Fruit fly (Drosophila melanogaster) whole organism, pupa: ENCODE results near the gene CG13989.

Experiments
- CG10348 ChIP-seq: fragments of 200-800 bp; sonication (Bioruptor generic); IDR thresholded peaks from 2 replicates; pipeline ENCODE4 v1.3.6; 2022; ENCODE audit warnings: missing biosample characterization, missing genetic modification characterization
- CG12605 ChIP-seq: fragments of 200-800 bp; sonication (Bioruptor generic); IDR thresholded peaks from 2 replicates; pipeline ENCODE4 v1.3.6; 2022; ENCODE audit warnings: missing biosample characterization, missing genetic modification characterization
- CG13204 ChIP-seq: fragments of 200-800 bp; sonication (Bioruptor generic); optimal IDR thresholded peaks from 2 replicates; lab custom pipeline; 2018; ENCODE audit warnings: missing biosample characterization, mild to moderate bottlenecking, missing genetic modification characterization, moderate library complexity
- CG14655 ChIP-seq: fragments of 200-800 bp; sonication (Bioruptor generic); optimal IDR thresholded peaks from 3 replicates; lab custom pipeline; 2017; ENCODE audit warnings: mild to moderate bottlenecking, missing biosample characterization, missing genetic modification reagents, missing genetic modification characterization
- CG15710 ChIP-seq: fragments of 200-800 bp; sonication (Bioruptor generic); optimal IDR thresholded peaks from 2 replicates; lab custom pipeline; 2018; ENCODE audit warnings: missing biosample characterization, mild to moderate bottlenecking, missing genetic modification characterization, moderate library complexity
- CG17806 ChIP-seq: fragments of 200-800 bp; sonication (Bioruptor generic); optimal IDR thresholded peaks from 2 replicates; lab custom pipeline; 2018; ENCODE audit warnings: missing biosample characterization, mild to moderate bottlenecking, missing genetic modification characterization, moderate library complexity
- CG32121 ChIP-seq: fragments of 200-800 bp; sonication (Bioruptor generic); IDR thresholded peaks from 2 replicates; pipeline ENCODE4 v1.3.6; 2022; ENCODE audit warnings: missing biosample characterization, missing genetic modification characterization
- CG34367 ChIP-seq: fragments of 200-800 bp; sonication (Bioruptor generic); optimal IDR thresholded peaks from 2 replicates; lab custom pipeline; 2018; ENCODE audit warnings: missing biosample characterization, mild to moderate bottlenecking, missing genetic modification characterization
- CG4496 ChIP-seq: fragments of 200-800 bp; sonication (Bioruptor generic); IDR thresholded peaks from 3 replicates; pipeline ENCODE4 v1.3.6; 2022; ENCODE audit warnings: missing biosample characterization, missing genetic modification characterization
- CG8159 ChIP-seq: fragments of 200-800 bp; sonication (Bioruptor generic); optimal IDR thresholded peaks from 3 replicates; lab custom pipeline; 2018; ENCODE audit warnings: missing biosample characterization, mild to moderate bottlenecking, missing genetic modification characterization, moderate library complexity
- CG8301 ChIP-seq: fragments of 200-800 bp; sonication (Bioruptor generic); optimal IDR thresholded peaks from 2 replicates; lab custom pipeline; 2018; ENCODE audit warnings: missing biosample characterization, mild to moderate bottlenecking, missing genetic modification characterization
- CG9948 ChIP-seq: fragments of 200-800 bp; sonication (Bioruptor generic); optimal IDR thresholded peaks from 2 replicates; lab custom pipeline; 2018; ENCODE audit warnings: missing biosample characterization, mild to moderate bottlenecking, missing genetic modification characterization, moderate library complexity
- D1 ChIP-seq: fragments of 200-800 bp; sonication (Bioruptor generic); optimal IDR thresholded peaks from 2 replicates; lab custom pipeline; 2018; ENCODE audit warnings: missing biosample characterization, mild to moderate bottlenecking, missing genetic modification characterization, moderate library complexity
- EcR ChIP-seq: fragments of 200-800 bp; sonication (Bioruptor generic); optimal IDR thresholded peaks from 3 replicates; lab custom pipeline; 2019; ENCODE audit warnings: missing biosample characterization, missing genetic modification characterization, mild to moderate bottlenecking, moderate library complexity, missing genetic modification reagents
- Ets98B ChIP-seq: fragments of 200-800 bp; sonication (Bioruptor generic); IDR thresholded peaks from 2 replicates; pipeline ENCODE4 v1.3.6; 2022; ENCODE audit warnings: missing biosample characterization, missing genetic modification characterization
- Pif1A ChIP-seq: fragments of 200-800 bp; sonication (Bioruptor generic); optimal IDR thresholded peaks from 3 replicates; lab custom pipeline; 2016; ENCODE audit warnings: missing biosample characterization, missing genetic modification characterization
- Pif1B ChIP-seq: fragments of 200-800 bp; sonication (Bioruptor generic); optimal IDR thresholded peaks from 3 replicates; lab custom pipeline; 2016; ENCODE audit warnings: missing biosample characterization, missing genetic modification characterization
- Snoo ChIP-seq: fragments of 200-800 bp; sonication (Bioruptor generic); optimal IDR thresholded peaks from 3 replicates; lab custom pipeline; 2017; ENCODE audit warnings: missing biosample characterization, mild to moderate bottlenecking, missing genetic modification characterization, inconsistent platforms
- fd96Ca ChIP-seq: fragments of 200-800 bp; sonication (Bioruptor generic); IDR thresholded peaks from 3 replicates; pipeline ENCODE4 v1.3.6; 2022; ENCODE audit warnings: missing biosample characterization, missing genetic modification characterization
- gl ChIP-seq: fragments of 200-800 bp; sonication (Bioruptor generic); optimal IDR thresholded peaks from 2 replicates; lab custom pipeline; 2018; ENCODE audit warnings: missing biosample characterization, mild to moderate bottlenecking, missing genetic modification characterization
- rn ChIP-seq: fragments of 200-800 bp; sonication (Bioruptor generic); IDR thresholded peaks from 2 replicates; pipeline ENCODE4 v1.3.6; 2022; ENCODE audit warnings: missing biosample characterization, missing genetic modification characterization

Gene CG13989

DNA sequence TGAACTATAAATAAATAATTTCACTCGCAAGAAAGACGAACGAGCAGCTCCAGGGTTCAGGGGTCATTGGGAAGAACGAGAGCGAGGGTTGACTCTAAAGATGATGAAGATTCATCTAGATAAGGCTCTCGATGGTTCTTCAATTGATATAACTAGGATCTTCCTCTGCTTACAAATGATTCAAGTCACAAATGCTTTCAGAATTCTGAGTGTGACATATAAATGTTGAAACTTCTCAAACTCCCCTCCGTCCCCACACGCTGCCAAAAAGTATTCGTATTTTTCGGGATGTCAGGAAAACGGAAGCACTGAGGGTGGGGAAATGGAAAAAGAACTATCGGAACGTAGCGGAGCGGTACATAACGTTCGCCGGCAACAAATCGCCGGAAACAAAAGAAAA, 11.0 kb downstream of the CG13989 start:
- TF ChIP-seq CG13204 (GFP tag; lab: Kevin White, UChicago) = no peak

DNA sequence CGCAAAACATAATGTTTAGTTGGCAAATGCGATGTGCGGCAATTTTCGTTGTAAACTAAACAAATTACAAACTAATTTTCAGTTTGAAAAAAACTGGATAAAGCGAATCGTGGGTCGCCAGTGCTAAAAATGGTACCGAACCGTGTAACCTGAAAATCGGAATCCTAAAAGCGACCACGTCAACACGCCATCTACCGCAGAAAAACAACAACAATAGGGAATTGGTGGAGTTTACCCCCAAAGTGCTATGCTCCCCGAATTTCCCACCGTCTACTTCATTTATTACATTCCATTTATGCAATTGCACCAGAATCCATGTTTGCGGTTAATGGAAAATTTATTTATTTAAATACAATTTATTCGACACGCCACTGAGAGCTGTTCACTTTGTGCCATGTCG, 12.8 kb downstream of the CG13989 start:
- TF ChIP-seq CG32121 (GFP tag; lab: Robert Waterston, UW) (no peak), Ets98B (GFP tag; lab: Robert Waterston, UW) (no peak), CG9948 (tag; lab: Kevin White, UChicago) (no peak), CG8159 (tag; lab: Kevin White, UChicago) (no peak), CG17806 (no peak), rn (GFP tag; lab: Robert Waterston, UW) (no peak), CG4496 (GFP tag; lab: Robert Waterston, UW) (no peak)

DNA sequence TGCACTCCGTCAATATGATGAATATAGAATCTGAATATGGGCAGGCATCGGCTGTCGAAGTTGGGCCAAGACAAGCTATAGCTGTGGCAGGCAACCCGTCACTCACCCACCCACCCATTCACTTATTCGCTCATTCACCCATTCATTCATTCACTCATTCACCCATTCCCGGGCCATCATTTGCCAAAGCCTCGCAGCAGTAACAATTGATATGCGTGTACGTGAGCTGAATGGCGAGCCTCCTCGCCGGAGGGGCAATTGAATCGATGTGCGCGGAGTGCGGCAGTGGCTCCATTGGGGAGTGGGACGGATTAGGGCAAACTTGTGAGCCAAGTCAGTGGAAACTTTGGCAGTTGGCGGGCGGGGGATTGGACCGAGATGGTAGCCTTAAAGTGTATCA, 16.2 kb downstream of the CG13989 start:
- TF ChIP-seq EcR (GFP tag; lab: Kevin White, UChicago) = no peak
- TF ChIP-seq CG15710 (tag; lab: Kevin White, UChicago) = no peak
- no peak for TF ChIP-seq CG17806
- no peak for TF ChIP-seq rn (GFP tag; lab: Robert Waterston, UW)
- TF ChIP-seq CG14655 = no peak
- no peak for TF ChIP-seq CG8301 (tag; lab: Kevin White, UChicago)
- TF ChIP-seq Ets98B (GFP tag; lab: Robert Waterston, UW) = no peak
- no peak for TF ChIP-seq CG9948 (tag; lab: Kevin White, UChicago)
- no peak for TF ChIP-seq Pif1A (GFP tag; lab: Kevin White, UChicago)
- no peak for TF ChIP-seq CG13204 (GFP tag; lab: Kevin White, UChicago)
- no peak for TF ChIP-seq CG34367 (tag; lab: Kevin White, UChicago)

DNA sequence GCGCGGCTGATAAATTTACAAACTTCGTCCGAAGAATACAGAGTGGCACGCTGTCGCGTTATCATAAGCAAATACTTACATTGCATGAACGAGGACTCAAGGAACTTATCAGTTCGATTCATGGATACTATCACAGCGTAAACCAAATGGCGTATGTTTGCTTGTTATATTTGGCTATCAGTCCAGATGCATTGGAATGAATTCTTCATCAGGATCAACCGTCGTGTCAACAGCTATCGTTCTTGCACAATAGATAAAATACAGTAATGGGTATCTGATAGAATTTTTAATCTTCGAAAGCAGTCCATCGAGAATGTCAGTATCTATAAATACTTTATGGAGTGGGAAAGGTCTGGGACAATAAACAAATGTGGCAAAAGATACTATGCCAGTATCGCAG, 16.9 kb downstream of the CG13989 start:
- TF ChIP-seq Pif1A (GFP tag; lab: Kevin White, UChicago) (no peak), Snoo (tag; lab: Kevin White, UChicago) (no peak), EcR (GFP tag; lab: Kevin White, UChicago) (no peak), CG15710 (tag; lab: Kevin White, UChicago) (no peak), CG14655 (no peak), CG12605 (no peak), CG17806 (no peak), CG32121 (GFP tag; lab: Robert Waterston, UW) (no peak), CG34367 (tag; lab: Kevin White, UChicago) (no peak), CG4496 (GFP tag; lab: Robert Waterston, UW) (no peak), D1 (no peak), gl (tag; lab: Kevin White, UChicago) (no peak), CG13204 (GFP tag; lab: Kevin White, UChicago) (no peak)
- TF ChIP-seq, all 21 proteins: peak for 0

DNA sequence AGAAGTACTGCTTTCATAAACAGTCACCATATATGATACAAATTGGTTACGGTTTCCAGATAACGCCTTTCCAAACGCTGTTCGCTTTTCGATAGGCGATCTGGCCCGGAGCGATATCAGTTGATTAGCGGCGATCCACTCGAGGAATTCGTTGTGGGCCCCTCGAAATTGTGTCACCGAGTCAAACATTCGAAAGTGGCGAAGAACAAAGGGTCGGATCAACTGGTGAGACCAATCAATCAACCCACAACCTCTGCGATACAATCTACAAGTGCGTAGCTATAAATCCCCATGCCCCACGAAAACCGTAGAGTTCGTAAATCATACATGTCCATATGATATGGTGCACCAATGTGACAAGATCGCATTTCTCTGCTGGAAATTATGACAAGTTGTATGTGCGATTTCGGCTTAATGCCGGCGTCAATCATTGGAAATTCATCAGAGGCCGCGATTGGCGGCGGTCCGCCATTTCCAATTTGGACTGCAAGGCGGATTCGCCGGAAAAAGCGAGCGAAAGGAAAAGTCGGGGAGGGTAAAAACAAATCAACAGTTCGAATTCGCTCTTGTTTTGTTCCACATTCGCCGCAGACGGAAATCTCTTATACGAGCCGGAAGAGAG, 18.0 kb downstream of the CG13989 start:
- TF ChIP-seq CG10348 (no peak), CG8301 (tag; lab: Kevin White, UChicago) (no peak), rn (GFP tag; lab: Robert Waterston, UW) (no peak), CG12605 (no peak), CG8159 (tag; lab: Kevin White, UChicago) (no peak), gl (tag; lab: Kevin White, UChicago) (no peak), Snoo (tag; lab: Kevin White, UChicago) (no peak), CG9948 (tag; lab: Kevin White, UChicago) (no peak), CG13204 (GFP tag; lab: Kevin White, UChicago) (no peak), fd96Ca (GFP tag; lab: Robert Waterston, UW) (no peak)

DNA sequence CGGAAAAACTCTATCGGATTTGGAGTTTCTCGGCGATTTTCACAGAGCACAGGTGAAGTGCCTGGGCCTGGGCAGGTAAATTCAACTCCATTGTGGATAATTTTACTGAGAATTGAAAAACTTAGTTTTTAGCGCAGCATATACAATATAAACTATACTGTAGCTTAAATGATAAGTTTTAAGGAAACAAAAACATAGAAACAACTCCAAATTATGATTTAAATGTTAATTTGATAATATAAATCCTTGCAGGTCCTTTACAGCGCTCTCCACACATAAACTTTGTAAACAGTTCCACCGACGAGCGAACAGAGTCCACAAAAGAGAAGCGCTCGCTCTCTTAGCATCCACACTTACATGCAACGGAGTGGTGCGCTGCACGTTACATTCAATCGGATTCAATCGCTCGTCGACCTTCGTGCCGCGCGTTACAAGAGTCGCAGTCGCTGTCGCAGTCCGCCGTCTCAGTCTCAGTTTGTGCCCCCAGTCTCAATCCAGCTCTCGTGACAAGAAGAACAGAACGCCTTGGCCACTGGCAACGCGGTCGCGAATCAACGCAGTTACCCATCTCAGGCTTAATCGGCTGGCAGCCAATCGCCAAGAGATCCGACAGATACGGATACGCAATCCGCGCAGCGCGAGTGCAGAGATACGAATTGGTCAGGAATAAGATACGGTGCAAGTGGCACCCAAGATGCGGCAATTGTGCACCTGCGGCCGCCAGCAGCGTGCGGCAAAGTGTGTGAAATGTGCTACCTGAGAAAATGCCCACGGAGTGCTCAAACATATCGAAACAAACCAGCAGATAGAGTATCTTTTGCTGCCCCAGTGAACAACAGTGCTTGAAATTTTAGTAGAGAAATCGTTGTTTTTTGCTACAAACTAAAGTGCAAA, 18.8 kb downstream of the CG13989 start, which contains the start of gene smal:
Gene smal, plus strand, starts transcription at position 394 of the 894 bp plus-strand sequence.
- TF ChIP-seq Pif1B (GFP tag; lab: Kevin White, UChicago) = peak; percentile 13
- no peak for TF ChIP-seq CG34367 (tag; lab: Kevin White, UChicago)
- TF ChIP-seq EcR (GFP tag; lab: Kevin White, UChicago) = peak; percentile 7
- TF ChIP-seq CG9948 (tag; lab: Kevin White, UChicago) = no peak
- TF ChIP-seq CG8301 (tag; lab: Kevin White, UChicago) = no peak
- TF ChIP-seq CG13204 (GFP tag; lab: Kevin White, UChicago) = peak; percentile 27
- no peak for TF ChIP-seq Pif1A (GFP tag; lab: Kevin White, UChicago)
- TF ChIP-seq D1 = peak; percentile 4
- no peak for TF ChIP-seq fd96Ca (GFP tag; lab: Robert Waterston, UW)
- no peak for TF ChIP-seq CG10348
- no peak for TF ChIP-seq CG15710 (tag; lab: Kevin White, UChicago)
- TF ChIP-seq gl (tag; lab: Kevin White, UChicago) = no peak
- TF ChIP-seq CG17806 = no peak
- peak; percentile 48; the same call in 1 of the 2 replicates for TF ChIP-seq CG32121 (GFP tag; lab: Robert Waterston, UW)
- TF ChIP-seq Snoo (tag; lab: Kevin White, UChicago) = peak; percentile 11
- peak; percentile 16; the same call in 1 of the 2 replicates for TF ChIP-seq Ets98B (GFP tag; lab: Robert Waterston, UW)
- no peak for TF ChIP-seq CG8159 (tag; lab: Kevin White, UChicago)
- TF ChIP-seq CG4496 (GFP tag; lab: Robert Waterston, UW) = peak; percentile 71; the same call in 2 of the 3 replicates
- peak; percentile 13 for TF ChIP-seq CG14655
- TF ChIP-seq CG12605 = peak; percentile 69
- TF ChIP-seq rn (GFP tag; lab: Robert Waterston, UW) = no peak
